Fruit fly (Drosophila melanogaster) whole organism, embryonic: Measurements from ENCODE around the gene Slob.

Experiments used
- B-H2 ChIP-seq: fragments of 200-800 bp; sonication (Bioruptor generic); optimal IDR thresholded peaks from 2 replicates; lab custom pipeline; 2018; ENCODE audit warnings: missing biosample characterization, mild to moderate bottlenecking, missing genetic modification characterization
- Bdp1 ChIP-seq: fragments of 200-800 bp; sonication (Bioruptor generic); optimal IDR thresholded peaks from 3 replicates; lab custom pipeline; 2016; ENCODE audit warnings: missing biosample characterization, missing genetic modification characterization
- CG10462 ChIP-seq: fragments of 200-800 bp; sonication (Bioruptor generic); optimal IDR thresholded peaks from 2 replicates; lab custom pipeline; 2016; ENCODE audit warnings: missing biosample characterization, missing genetic modification characterization
- CG1233 ChIP-seq: fragments of 200-800 bp; sonication (Bioruptor generic); optimal IDR thresholded peaks from 4 replicates; lab custom pipeline; 2018; ENCODE audit warnings: missing biosample characterization, mild to moderate bottlenecking, missing genetic modification characterization
- CG12942 ChIP-seq: fragments of 200-800 bp; sonication (Bioruptor generic); optimal IDR thresholded peaks from 3 replicates; lab custom pipeline; 2016; ENCODE audit warnings: missing biosample characterization, missing genetic modification characterization
- CG15479 ChIP-seq: fragments of 200-800 bp; sonication (Bioruptor generic); optimal IDR thresholded peaks from 3 replicates; lab custom pipeline; 2019; ENCODE audit warnings: missing biosample characterization, mild to moderate bottlenecking, missing genetic modification characterization, moderate library complexity
- CG1603 ChIP-seq: fragments of 200-800 bp; sonication (Bioruptor generic); optimal IDR thresholded peaks from 2 replicates; lab custom pipeline; 2019; ENCODE audit warnings: missing biosample characterization, mild to moderate bottlenecking, missing genetic modification characterization, moderate library complexity
- CG16815 ChIP-seq: fragments of 200-800 bp; sonication (Bioruptor generic); optimal IDR thresholded peaks from 3 replicates; lab custom pipeline; 2017; ENCODE audit warnings: missing biosample characterization, mild to moderate bottlenecking, missing genetic modification characterization
- CG18599 ChIP-seq: fragments of 200-800 bp; sonication (Bioruptor generic); optimal IDR thresholded peaks from 3 replicates; lab custom pipeline; 2017; ENCODE audit warnings: missing biosample characterization, missing genetic modification characterization, mild to moderate bottlenecking, moderate library complexity, missing genetic modification reagents
- CG2199 ChIP-seq: fragments of 200-800 bp; sonication (Bioruptor generic); IDR thresholded peaks from 3 replicates; pipeline ENCODE4 v1.3.6; 2022; ENCODE audit warnings: missing biosample characterization, missing genetic modification characterization
- CG4820 ChIP-seq: fragments of 200-800 bp; sonication (Bioruptor generic); optimal IDR thresholded peaks from 3 replicates; lab custom pipeline; 2016; ENCODE audit warnings: missing biosample characterization, missing genetic modification characterization
- CG4854 ChIP-seq: fragments of 200-800 bp; sonication (Bioruptor generic); optimal IDR thresholded peaks from 2 replicates; lab custom pipeline; 2016; ENCODE audit warnings: missing biosample characterization, missing genetic modification characterization, inconsistent platforms
- CG6254 ChIP-seq: fragments of 200-800 bp; sonication (Bioruptor generic); optimal IDR thresholded peaks from 3 replicates; lab custom pipeline; 2017; ENCODE audit warnings: mild to moderate bottlenecking, missing biosample characterization, missing genetic modification reagents, missing genetic modification characterization
- CG7271 ChIP-seq: fragments of 200-800 bp; sonication (Bioruptor generic); optimal IDR thresholded peaks from 2 replicates; lab custom pipeline; 2018; ENCODE audit warnings: missing biosample characterization, mild to moderate bottlenecking, missing genetic modification characterization, moderate library complexity
- CG7745 ChIP-seq: fragments of 200-800 bp; sonication (Bioruptor generic); optimal IDR thresholded peaks from 2 replicates; lab custom pipeline; 2018; ENCODE audit warnings: missing biosample characterization, mild to moderate bottlenecking, missing genetic modification characterization, moderate library complexity
- CG8281 ChIP-seq: fragments of 200-800 bp; sonication (Bioruptor generic); optimal IDR thresholded peaks from 2 replicates; lab custom pipeline; 2018; ENCODE audit warnings: missing biosample characterization, mild to moderate bottlenecking, missing genetic modification characterization, moderate library complexity
- CG9215 ChIP-seq: fragments of 200-800 bp; sonication (Bioruptor generic); IDR thresholded peaks from 2 replicates; pipeline ENCODE4 v1.3.6; 2022; ENCODE audit warnings: missing biosample characterization, missing genetic modification characterization
- D19A ChIP-seq: fragments of 200-800 bp; optimal IDR thresholded peaks from 3 replicates; lab custom pipeline; 2019; ENCODE audit warnings: missing biosample characterization, mild to moderate bottlenecking, missing genetic modification characterization, moderate library complexity
- Dip2 ChIP-seq: fragments of 200-800 bp; sonication (Bioruptor generic); IDR thresholded peaks from 2 replicates; pipeline ENCODE4 v1.3.6; 2022; ENCODE audit warnings: missing biosample characterization, missing genetic modification characterization
- Dip3 ChIP-seq: fragments of 200-800 bp; sonication (Bioruptor generic); optimal IDR thresholded peaks from 3 replicates; lab custom pipeline; 2016; ENCODE audit warnings: missing biosample characterization, missing genetic modification characterization
- Dll ChIP-seq: fragments of 200-800 bp; sonication (Bioruptor generic); IDR thresholded peaks from 4 replicates; pipeline ENCODE4 v1.3.6; 2022; ENCODE audit warnings: missing biosample characterization, missing genetic modification characterization; ENCODE audit not compliant: partially characterized antibody
- Ets65A ChIP-seq: fragments of 200-800 bp; sonication (Bioruptor generic); peaks from one replicate; lab custom pipeline; 2016; ENCODE audit warnings: missing biosample characterization, missing genetic modification characterization
- Fer3 ChIP-seq: fragments of 200-800 bp; sonication (Bioruptor generic); optimal IDR thresholded peaks from 2 replicates; lab custom pipeline; 2018; ENCODE audit warnings: missing biosample characterization, mild to moderate bottlenecking, missing genetic modification characterization, moderate library complexity
- HHEX ChIP-seq: fragments of 200-800 bp; sonication (Bioruptor generic); optimal IDR thresholded peaks from 3 replicates; lab custom pipeline; 2017; ENCODE audit warnings: missing biosample characterization, mild to moderate bottlenecking, missing genetic modification characterization, missing genetic modification reagents
- Hey ChIP-seq: fragments of 200-800 bp; sonication (Bioruptor generic); optimal IDR thresholded peaks from 3 replicates; lab custom pipeline; 2018; ENCODE audit warnings: missing biosample characterization, mild to moderate bottlenecking, missing genetic modification characterization
- Hmx ChIP-seq: fragments of 200-800 bp; sonication (Bioruptor generic); optimal IDR thresholded peaks from 2 replicates; lab custom pipeline; 2016; ENCODE audit warnings: missing biosample characterization, missing genetic modification characterization
- Hsf ChIP-seq: fragments of 200-800 bp; sonication (Bioruptor generic); optimal IDR thresholded peaks from 3 replicates; lab custom pipeline; 2016; ENCODE audit warnings: missing biosample characterization, missing genetic modification characterization
- Mad ChIP-seq: fragments of 200-800 bp; sonication (Bioruptor generic); optimal IDR thresholded peaks from 2 replicates; lab custom pipeline; 2016; ENCODE audit warnings: missing biosample characterization, missing genetic modification characterization
- Max ChIP-seq: fragments of 200-800 bp; sonication (Bioruptor generic); optimal IDR thresholded peaks from 2 replicates; lab custom pipeline; 2016; ENCODE audit warnings: missing biosample characterization, mild to moderate bottlenecking, missing genetic modification characterization
- Med ChIP-seq: fragments of 200-800 bp; sonication (Bioruptor generic); peaks from one replicate; lab custom pipeline; 2016; ENCODE audit warnings: missing biosample characterization, missing genetic modification characterization, mild to moderate bottlenecking, inconsistent platforms, moderate library complexity
- Ssrp ChIP-seq: fragments of 200-800 bp; sonication (Bioruptor generic); optimal IDR thresholded peaks from 2 replicates; lab custom pipeline; 2018; ENCODE audit warnings: missing biosample characterization, mild to moderate bottlenecking, missing genetic modification characterization, moderate library complexity
- Xbp1 ChIP-seq: fragments of 200-800 bp; sonication (Bioruptor generic); optimal IDR thresholded peaks from 3 replicates; lab custom pipeline; 2016; ENCODE audit warnings: missing biosample characterization, mild to moderate bottlenecking, missing genetic modification characterization
- amos ChIP-seq: fragments of 200-800 bp; sonication (Bioruptor generic); IDR thresholded peaks from 2 replicates; pipeline ENCODE4 v1.3.6; 2022; ENCODE audit warnings: missing biosample characterization, missing genetic modification characterization; ENCODE audit not compliant: partially characterized antibody
- az2 ChIP-seq: fragments of 200-800 bp; sonication (Bioruptor generic); optimal IDR thresholded peaks from 3 replicates; lab custom pipeline; 2016; ENCODE audit warnings: missing biosample characterization, missing genetic modification characterization
- btn ChIP-seq: fragments of 200-800 bp; sonication (Bioruptor generic); optimal IDR thresholded peaks from 2 replicates; lab custom pipeline; 2016; ENCODE audit warnings: missing biosample characterization, missing genetic modification characterization
- crc ChIP-seq: fragments of 200-800 bp; sonication (Bioruptor generic); optimal IDR thresholded peaks from 2 replicates; lab custom pipeline; 2016; ENCODE audit warnings: missing biosample characterization, missing genetic modification characterization
- danr ChIP-seq: fragments of 200-800 bp; sonication (Bioruptor generic); IDR thresholded peaks from 2 replicates; pipeline ENCODE4 v1.3.6; 2022; ENCODE audit warnings: missing biosample characterization, missing genetic modification characterization
- fd96Cb ChIP-seq: fragments of 200-800 bp; sonication (Bioruptor generic); optimal IDR thresholded peaks from 2 replicates; lab custom pipeline; 2018; ENCODE audit warnings: missing biosample characterization, mild to moderate bottlenecking, missing genetic modification characterization, moderate library complexity
- fru ChIP-seq: fragments of >200 bp; optimal IDR thresholded peaks from 2 replicates; lab custom pipeline; 2017
- fu2 ChIP-seq: fragments of 200-800 bp; sonication (Bioruptor generic); optimal IDR thresholded peaks from 2 replicates; lab custom pipeline; 2016; ENCODE audit warnings: missing biosample characterization, missing genetic modification characterization
- gsb-n ChIP-seq: fragments of 200-800 bp; sonication (Bioruptor generic); optimal IDR thresholded peaks from 3 replicates; lab custom pipeline; 2018; ENCODE audit warnings: missing biosample characterization, mild to moderate bottlenecking, missing genetic modification characterization
- hb ChIP-seq: fragments of 200-800 bp; sonication (Bioruptor generic); IDR thresholded peaks from 3 replicates; pipeline ENCODE4 v1.3.6; 2022; ENCODE audit warnings: missing biosample characterization, missing genetic modification characterization; ENCODE audit not compliant: partially characterized antibody
- insv ChIP-seq, 2 experiments: fragments of 200-800 bp; sonication (Bioruptor generic); optimal IDR thresholded peaks; 3 replicates each; lab custom pipeline; 2016 to 2018; ENCODE audit warnings: missing biosample characterization in 2 of 2, missing genetic modification characterization in 2 of 2
- jing ChIP-seq: fragments of 200-800 bp; sonication (Bioruptor generic); optimal IDR thresholded peaks from 2 replicates; lab custom pipeline; 2018; ENCODE audit warnings: missing biosample characterization, mild to moderate bottlenecking, missing genetic modification characterization
- lola ChIP-seq, 3 experiments: fragments of >200 bp in 2 of 3; fragments of 200-800 bp in 1 of 3; sonication (Bioruptor generic) in 1 of 3; optimal IDR thresholded peaks; 2 replicates each; lab custom pipeline; 2017 to 2019; ENCODE audit warnings: missing biosample characterization in 3 of 3, missing genetic modification characterization in 3 of 3, mild to moderate bottlenecking in 1 of 3, moderate library complexity in 1 of 3
- pan ChIP-seq, 4 experiments: fragments of >200 bp in 3 of 4; fragments of 200-800 bp in 1 of 4; sonication (Bioruptor generic) in 1 of 4; optimal IDR thresholded peaks in 3 of 4; IDR thresholded peaks in 1 of 4; 2 replicates each; pipeline versions ENCODE4 v1.3.6 to Lab custom; 2017 to 2022; ENCODE audit warnings: missing biosample characterization in 2 of 4, missing genetic modification characterization in 2 of 4, mixed read lengths in 1 of 4
- sc ChIP-seq, 3 experiments: fragments of >200 bp in 2 of 3; fragments of 200-800 bp in 1 of 3; sonication (Bioruptor generic) in 1 of 3; optimal IDR thresholded peaks; 2 replicates in 2 of 3; 3 replicates in 1 of 3; lab custom pipeline; 2017; ENCODE audit warnings: mild to moderate bottlenecking in 1 of 3, missing biosample characterization in 1 of 3, missing genetic modification characterization in 1 of 3, missing genetic modification reagents in 1 of 3
- sens ChIP-seq: fragments of 200-800 bp; sonication (Bioruptor generic); peaks from one replicate; lab custom pipeline; 2016; ENCODE audit warnings: missing biosample characterization, missing genetic modification characterization
- sens-2 ChIP-seq: fragments of 200-800 bp; sonication (Bioruptor generic); IDR thresholded peaks from 2 replicates; pipeline ENCODE4 v1.3.6; 2022; ENCODE audit warnings: missing biosample characterization, missing genetic modification characterization
- slp2 ChIP-seq: fragments of 200-800 bp; sonication (Bioruptor generic); optimal IDR thresholded peaks from 2 replicates; lab custom pipeline; 2016; ENCODE audit warnings: missing biosample characterization, missing genetic modification characterization
- ssp ChIP-seq: fragments of 200-800 bp; sonication (Bioruptor generic); IDR thresholded peaks from 2 replicates; pipeline ENCODE4 v1.3.6; 2022; ENCODE audit warnings: missing biosample characterization, missing genetic modification characterization

The Slob gene

DNA sequence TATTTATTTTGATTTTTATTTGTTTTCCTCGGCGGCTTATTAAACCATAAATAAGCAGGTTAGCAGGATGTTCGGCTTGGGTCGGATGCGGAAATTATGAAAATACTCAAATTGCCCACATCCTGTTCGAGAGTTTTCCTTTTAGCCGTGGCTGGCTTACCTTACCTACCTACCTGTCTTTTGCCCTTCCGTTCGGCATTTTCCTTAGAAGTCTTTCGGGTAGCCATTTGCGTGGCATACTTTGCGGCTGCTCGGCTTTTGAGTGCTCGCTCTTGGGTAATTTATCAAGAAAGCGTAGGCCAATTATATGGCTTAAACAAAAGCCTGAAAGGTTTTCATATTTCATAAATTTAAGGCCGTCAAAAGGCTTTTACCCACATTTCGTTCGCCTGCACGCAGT is 82.0 kb downstream of the Slob start (continued):
- TF ChIP-seq CG10462 (no peak), Hmx (GFP tag; lab: Kevin White, UChicago) (no peak), gsb-n (tag; lab: Kevin White, UChicago) (no peak), Dll (no peak), Mad (GFP tag; lab: Kevin White, UChicago) (no peak), fd96Cb (tag; lab: Kevin White, UChicago) (no peak), CG4854 (no peak), Med (GFP tag; lab: Kevin White, UChicago) (peak; percentile 55), Xbp1 (GFP tag; lab: Kevin White, UChicago) (no peak), slp2 (GFP tag; lab: Kevin White, UChicago) (no peak), D19A (tag; lab: Kevin White, UChicago) (no peak), Dip2 (GFP tag; lab: Robert Waterston, UW) (no peak), CG12942 (no peak), Max (no peak), CG16815 (GFP tag; lab: Kevin White, UChicago) (no peak), fu2 (GFP tag; lab: Kevin White, UChicago) (no peak), CG7271 (peak; percentile 97), lola (GFP tag; optimal IDR thresholded peaks at IDR 0.05; lab: Kevin White, UChicago) (no peak), sens-2 (GFP tag; lab: Robert Waterston, UW) (no peak), az2 (GFP tag; lab: Kevin White, UChicago) (no peak), Ets65A (GFP tag; lab: Kevin White, UChicago) (no peak), CG4820 (GFP tag; lab: Kevin White, UChicago) (no peak), CG1603 (tag; lab: Kevin White, UChicago) (no peak), insv (GFP tag; optimal IDR thresholded peaks at IDR 0.05; lab: Kevin White, UChicago) (no peak), B-H2 (no peak), ssp (GFP tag; lab: Robert Waterston, UW) (no peak), CG1233 (GFP tag; lab: Kevin White, UChicago) (no peak), jing (GFP tag; lab: Kevin White, UChicago) (no peak), Fer3 (tag; lab: Kevin White, UChicago) (no peak), Hey (tag; lab: Kevin White, UChicago) (no peak), pan (optimal IDR thresholded peaks at IDR 0.05; lab: Kevin White, UChicago) (no peak), pan (GFP tag; optimal IDR thresholded peaks at IDR 0.05 in 1 of 2, IDR thresholded peaks at IDR 0.05 in 1 of 2) (peak in 1 of 2 experiments; percentile 44), danr (GFP tag; lab: Robert Waterston, UW) (no peak), CG6254 (GFP tag; lab: Kevin White, UChicago) (no peak), crc (GFP tag; lab: Kevin White, UChicago) (no peak), sens (peak; percentile 56), CG18599 (no peak), sc (optimal IDR thresholded peaks at IDR 0.05; lab: Kevin White, UChicago) (no peak), sc (GFP tag; optimal IDR thresholded peaks at IDR 0.05; lab: Kevin White, UChicago) (no peak), CG9215 (GFP tag; lab: Robert Waterston, UW) (no peak), CG15479 (GFP tag; lab: Kevin White, UChicago) (peak; percentile 24), CG8281 (no peak), CG7745 (no peak), fru (lab: Kevin White, UChicago) (no peak), Bdp1 (GFP tag; lab: Kevin White, UChicago) (no peak), amos (GFP tag; lab: Robert Waterston, UW) (no peak), CG2199 (GFP tag; lab: Robert Waterston, UW) (peak; percentile 71), hb (GFP tag; lab: Robert Waterston, UW) (no peak), HHEX (GFP tag; lab: Kevin White, UChicago) (no peak), Hsf (GFP tag; lab: Kevin White, UChicago) (no peak), Ssrp (tag; lab: Kevin White, UChicago) (no peak), btn (GFP tag; lab: Kevin White, UChicago) (no peak), Dip3 (GFP tag; lab: Kevin White, UChicago) (no peak)
